Worm (Caenorhabditis elegans): ENCODE data around the gene lad-2.
A peak's percentile ranks its signal among the peaks of the same experiment; 100 is the strongest.

lad-2 gene

ce11 chrIV:2966884-2967283 is 11.4 kb downstream of the lad-2 start:
- TF ChIP-seq zfh-2 (GFP tag; conservative IDR thresholded peaks at IDR 0.05), result peak; percentile 73; the same call in 1 of the 2 replicates
- TF ChIP-seq snpc-4 (GFP tag; optimal IDR thresholded peaks at IDR 0.05), result no peak
- peak in 2 of 4 experiments; percentile 13 to 69 for TF ChIP-seq snpc-4 (tag; optimal IDR thresholded peaks at IDR 0.05)
- no peak for TF ChIP-seq lin-54 (GFP tag; optimal IDR thresholded peaks at IDR 0.05)
- TF ChIP-seq nfyb-1 (GFP tag; IDR thresholded peaks at IDR 0.05), result no peak
- TF ChIP-seq ztf-18 (tag; optimal IDR thresholded peaks at IDR 0.05), result no peak
- TF ChIP-seq lin-35 (GFP tag; optimal IDR thresholded peaks at IDR 0.05), result no peak
- TF ChIP-seq ceh-58 (GFP tag; IDR thresholded peaks at IDR 0.05), result no peak
- 0 out of 2 replicates have a peak, but pooled peaks have one; percentile 60 for TF ChIP-seq ztf-28 (GFP tag; IDR thresholded peaks at IDR 0.05)

ce11 chrIV:2960242-2960641 is 18.0 kb downstream of the lad-2 start:
- TF ChIP-seq F57A8.1 (GFP tag; optimal IDR thresholded peaks at IDR 0.05) (no peak), lin-40 (tag; optimal IDR thresholded peaks at IDR 0.05) (no peak), egrh-3 (GFP tag; IDR thresholded peaks at IDR 0.05) (peak; percentile 70; the same call in 1 of the 2 replicates), him-1 (tag; optimal IDR thresholded peaks at IDR 0.05) (no peak), unc-62 (GFP tag; optimal IDR thresholded peaks at IDR 0.05) (no peak), fkh-3 (tag; optimal IDR thresholded peaks at IDR 0.05) (no peak), F10E7.11 (tag; optimal IDR thresholded peaks at IDR 0.05) (no peak), F49E8.2 (tag; optimal IDR thresholded peaks at IDR 0.05; ENCODE audit: insufficient read depth) (no peak), rpc-1 (optimal IDR thresholded peaks at IDR 0.05) (no peak), rpc-1 (tag; optimal IDR thresholded peaks at IDR 0.05) (peak; percentile 9), T07F8.4 (tag; optimal IDR thresholded peaks at IDR 0.05) (no peak), F22D6.2 (tag; optimal IDR thresholded peaks at IDR 0.05) (no peak), lsl-1 (GFP tag; optimal IDR thresholded peaks at IDR 0.05) (no peak), D2030.7 (GFP tag; IDR thresholded peaks at IDR 0.05) (no peak)

ce11 chrIV:2959798-2960197 is 18.5 kb downstream of the lad-2 start, which contains the start of gene ser-6:
Gene ser-6, plus strand, starts transcription at chrIV:2960098.
- TF ChIP-seq ceh-58 (GFP tag; IDR thresholded peaks at IDR 0.05) (no peak), aptf-3 (GFP tag; IDR thresholded peaks at IDR 0.05) (no peak), nfya-2 (GFP tag; IDR thresholded peaks at IDR 0.05) (no peak), let-607 (tag; optimal IDR thresholded peaks at IDR 0.05) (no peak), egrh-3 (GFP tag; IDR thresholded peaks at IDR 0.05) (no peak), Y53G8AR.9 (GFP tag; conservative IDR thresholded peaks at IDR 0.05) (no peak), somi-1 (GFP tag; optimal IDR thresholded peaks at IDR 0.05) (no peak), hlh-26 (GFP tag; conservative IDR thresholded peaks at IDR 0.05) (no peak), F49E8.2 (tag; optimal IDR thresholded peaks at IDR 0.05; ENCODE audit: insufficient read depth) (no peak), F22D6.2 (tag; optimal IDR thresholded peaks at IDR 0.05) (no peak), Y95B8A.8 (GFP tag; IDR thresholded peaks at IDR 0.05) (no peak)

- TF ChIP-seq F37B4.10 (GFP tag; IDR thresholded peaks at IDR 0.05) (no peak), ekl-4 (GFP tag; IDR thresholded peaks at IDR 0.05) (no peak), egrh-3 (GFP tag; IDR thresholded peaks at IDR 0.05) (no peak), zim-3 (tag; optimal IDR thresholded peaks at IDR 0.05) (no peak), nhr-179 (tag; optimal IDR thresholded peaks at IDR 0.05) (no peak), ceh-27 (GFP tag; optimal IDR thresholded peaks at IDR 0.05) (no peak), sea-2 (GFP tag; IDR thresholded peaks at IDR 0.05) (no peak), snpc-1.1 (tag; optimal IDR thresholded peaks at IDR 0.05; ENCODE audit: insufficient read depth) (no peak), snpc-3.4 (tag; optimal IDR thresholded peaks at IDR 0.05) (no peak), C06A6.2 (GFP tag; conservative IDR thresholded peaks at IDR 0.05) (no peak), bed-2 (GFP tag; IDR thresholded peaks at IDR 0.05) (no peak), lag-1 (GFP tag; IDR thresholded peaks at IDR 0.05) (no peak), fkh-3 (tag; optimal IDR thresholded peaks at IDR 0.05) (no peak), F22D6.2 (tag; optimal IDR thresholded peaks at IDR 0.05) (no peak), athp-1 (tag; optimal IDR thresholded peaks at IDR 0.05) (no peak), B0261.1 (tag; optimal IDR thresholded peaks at IDR 0.05) (no peak), F10E7.11 (tag; optimal IDR thresholded peaks at IDR 0.05) (no peak), nfyb-1 (GFP tag; IDR thresholded peaks at IDR 0.05) (no peak)
These were observed 43.1 kb downstream of the lad-2 start for ce11 chrIV:2935194-2935593.
